Fruit fly (Drosophila melanogaster): ENCODE measurements around the gene CG31343.

The CG31343 gene

DNA sequence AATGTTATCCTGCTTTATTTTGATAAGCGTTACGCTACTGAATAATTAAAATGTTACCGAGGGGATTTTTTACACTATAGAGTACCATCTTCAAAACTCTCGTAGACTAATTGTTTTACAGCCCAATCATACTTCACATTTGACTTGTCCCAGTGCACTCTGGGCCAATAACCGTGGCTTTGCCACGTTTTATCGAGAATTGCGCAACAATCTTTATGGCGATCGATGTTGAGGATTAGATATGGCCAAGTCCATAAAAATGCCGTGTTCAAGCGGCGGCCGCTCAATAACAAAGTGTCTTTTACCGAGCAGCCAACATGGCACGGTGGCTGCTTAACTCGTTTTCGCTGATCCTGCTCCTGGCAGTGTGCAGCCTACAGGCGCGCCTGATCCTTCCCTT, at the start of gene CG31343:
CG31343 (plus strand) TSS at position 279 of the 400 bp plus-strand sequence.
- peak; percentile 70 for TF ChIP-seq vri (GFP tag; optimal IDR thresholded peaks at IDR 0.05)
- no peak for TF ChIP-seq Ets96B (tag; optimal IDR thresholded peaks at IDR 0.05)

- TF ChIP-seq spab (GFP tag; optimal IDR thresholded peaks at IDR 0.05) (peak; percentile 88), fd59A (GFP tag; optimal IDR thresholded peaks at IDR 0.05) (peak; percentile 88), Eip93F (GFP tag; optimal IDR thresholded peaks at IDR 0.05) (peak; percentile 8), CG15336 (GFP tag; IDR thresholded peaks at IDR 0.05) (peak; percentile 89), Blimp-1 (GFP tag; optimal IDR thresholded peaks at IDR 0.05) (peak; percentile 32), CG31627 (GFP tag; optimal IDR thresholded peaks at IDR 0.05) (peak; percentile 46), CG6276 (GFP tag; optimal IDR thresholded peaks at IDR 0.05) (peak; percentile 81), topi (GFP tag; optimal IDR thresholded peaks at IDR 0.05) (peak; percentile 72), Sox102F (GFP tag; optimal IDR thresholded peaks at IDR 0.05) (peak; percentile 70), Hr4 (GFP tag; optimal IDR thresholded peaks at IDR 0.05) (peak; percentile 79), CG6163 (GFP tag; IDR thresholded peaks at IDR 0.05) (peak; percentile 80), svp (GFP tag) (peak; percentile 87), lz (GFP tag; optimal IDR thresholded peaks at IDR 0.05) (peak; percentile 55), CG11294 (GFP tag; IDR thresholded peaks at IDR 0.05) (peak; percentile 53), Smox (GFP tag; optimal IDR thresholded peaks at IDR 0.05) (peak; percentile 58), CG8632 (GFP tag; optimal IDR thresholded peaks at IDR 0.05) (peak; percentile 80), eg (GFP tag; IDR thresholded peaks at IDR 0.05) (peak; percentile 65; the same call in 1 of the 3 replicates), CG1621 (tag; optimal IDR thresholded peaks at IDR 0.05) (peak; percentile 80), acj6 (GFP tag; optimal IDR thresholded peaks at IDR 0.05) (peak; percentile 85), CG16779 (tag; optimal IDR thresholded peaks at IDR 0.05) (peak; percentile 72), fkh (GFP tag; optimal IDR thresholded peaks at IDR 0.05) (no peak), Ets21C (GFP tag; optimal IDR thresholded peaks at IDR 0.05) (peak; percentile 20), CG8119 (GFP tag; IDR thresholded peaks at IDR 0.05) (peak; percentile 92), CG9139 (GFP tag; optimal IDR thresholded peaks at IDR 0.05) (peak; percentile 71), CG10631 (GFP tag; optimal IDR thresholded peaks at IDR 0.05) (peak; percentile 85), Hr38 (GFP tag; optimal IDR thresholded peaks at IDR 0.05) (no peak), dac (GFP tag; optimal IDR thresholded peaks at IDR 0.05) (peak; percentile 61), CG3919 (GFP tag; optimal IDR thresholded peaks at IDR 0.05) (peak; percentile 86), fd85E (GFP tag; optimal IDR thresholded peaks at IDR 0.05) (no peak), achi (GFP tag; optimal IDR thresholded peaks at IDR 0.05) (peak; percentile 84), pdm3 (GFP tag; optimal IDR thresholded peaks at IDR 0.05) (peak; percentile 81), CG8319 (GFP tag; optimal IDR thresholded peaks at IDR 0.05) (peak; percentile 77), Ets96B (tag; optimal IDR thresholded peaks at IDR 0.05) (peak; percentile 93), net (GFP tag; optimal IDR thresholded peaks at IDR 0.05) (peak; percentile 83), vri (GFP tag; optimal IDR thresholded peaks at IDR 0.05) (no peak), CG6808 (GFP tag; optimal IDR thresholded peaks at IDR 0.05) (peak; percentile 90), ss (GFP tag; optimal IDR thresholded peaks at IDR 0.05) (peak; percentile 88 to 91), CG32006 (GFP tag; optimal IDR thresholded peaks at IDR 0.05) (peak; percentile 92), cyc (GFP tag; optimal IDR thresholded peaks at IDR 0.05) (peak; percentile 47), Sox14 (GFP tag; optimal IDR thresholded peaks at IDR 0.05) (peak; percentile 65), CG7368 (GFP tag; optimal IDR thresholded peaks at IDR 0.05) (peak; percentile 79), OdsH (GFP tag; optimal IDR thresholded peaks at IDR 0.05) (peak; percentile 83), CG4318 (GFP tag; optimal IDR thresholded peaks at IDR 0.05) (peak; percentile 83), salr (GFP tag; optimal IDR thresholded peaks at IDR 0.05) (peak; percentile 63 to 78), CG6792 (GFP tag; optimal IDR thresholded peaks at IDR 0.05) (peak; percentile 81), CG10669 (GFP tag; optimal IDR thresholded peaks at IDR 0.05) (peak; percentile 90), Sox15 (GFP tag; optimal IDR thresholded peaks at IDR 0.05) (peak; percentile 69), Met (GFP tag; optimal IDR thresholded peaks at IDR 0.05) (peak; percentile 65), Eip78C (GFP tag) (peak; percentile 96), dsx (GFP tag; optimal IDR thresholded peaks at IDR 0.05; ENCODE audit: poor library complexity, severe bottlenecking) (peak; percentile 91)
Measured at dm6 chr3R:21698895-21699300, 46.2 kb upstream of the CG31343 start.

Data from whole organism, prepupa.